Worm (Caenorhabditis elegans) whole organism, early embryonic: ENCODE results near the gene F23B12.4.

ENCODE experiments used
- ama-1 ChIP-seq: fragments of 150-350 bp; optimal IDR thresholded peaks from 2 replicates; lab custom pipeline; 2014
- sea-1 ChIP-seq: fragments of 200-800 bp; sonication (Bioruptor generic); conservative IDR thresholded peaks from 2 replicates; pipeline ENCODE4 v1.3.6; 2022; ENCODE audit warnings: missing genetic modification characterization, missing compliant biosample characterization

DNA sequence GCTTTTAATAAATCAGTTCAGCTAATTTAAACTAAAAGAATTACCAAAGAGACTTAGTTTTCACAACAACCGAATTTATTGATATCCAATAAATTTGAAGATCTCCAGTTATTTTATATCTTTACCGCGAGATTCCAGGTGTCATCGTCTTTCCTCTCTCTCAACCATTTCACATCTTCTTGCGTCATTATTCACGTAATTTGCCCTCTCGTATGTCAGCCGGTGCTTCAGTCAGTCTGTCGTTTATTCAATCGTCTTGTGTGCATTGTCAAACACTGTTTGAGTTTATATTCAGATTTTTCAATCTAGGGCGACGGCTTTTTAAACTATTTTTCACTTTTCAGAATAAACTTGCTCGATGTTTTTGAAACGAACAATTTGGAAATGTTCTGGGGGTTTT, 3.6 kb upstream of the F23B12.4 start:
- TF ChIP-seq sea-1: no peak
- TF ChIP-seq ama-1 (lab: Kevin White, UChicago): no peak
